Fruit fly (Drosophila melanogaster) whole organism, pupa: ENCODE measurements around the gene CG3491.
"Not testable (repeated sequence)": the region's sequence is repeated elsewhere in the genome, so short reads cannot be mapped to it uniquely, and the experiment has no call there.

Experiments used
- CG10348 ChIP-seq: fragments of 200-800 bp; sonication (Bioruptor generic); IDR thresholded peaks from 2 replicates; pipeline ENCODE4 v1.3.6; 2022; ENCODE audit warnings: missing biosample characterization, missing genetic modification characterization
- CG12605 ChIP-seq: fragments of 200-800 bp; sonication (Bioruptor generic); IDR thresholded peaks from 2 replicates; pipeline ENCODE4 v1.3.6; 2022; ENCODE audit warnings: missing biosample characterization, missing genetic modification characterization
- CG13204 ChIP-seq: fragments of 200-800 bp; sonication (Bioruptor generic); optimal IDR thresholded peaks from 2 replicates; lab custom pipeline; 2018; ENCODE audit warnings: missing biosample characterization, mild to moderate bottlenecking, missing genetic modification characterization, moderate library complexity
- CG14655 ChIP-seq: fragments of 200-800 bp; sonication (Bioruptor generic); optimal IDR thresholded peaks from 3 replicates; lab custom pipeline; 2017; ENCODE audit warnings: mild to moderate bottlenecking, missing biosample characterization, missing genetic modification reagents, missing genetic modification characterization
- CG15710 ChIP-seq: fragments of 200-800 bp; sonication (Bioruptor generic); optimal IDR thresholded peaks from 2 replicates; lab custom pipeline; 2018; ENCODE audit warnings: missing biosample characterization, mild to moderate bottlenecking, missing genetic modification characterization, moderate library complexity
- CG17806 ChIP-seq: fragments of 200-800 bp; sonication (Bioruptor generic); optimal IDR thresholded peaks from 2 replicates; lab custom pipeline; 2018; ENCODE audit warnings: missing biosample characterization, mild to moderate bottlenecking, missing genetic modification characterization, moderate library complexity
- CG32121 ChIP-seq: fragments of 200-800 bp; sonication (Bioruptor generic); IDR thresholded peaks from 2 replicates; pipeline ENCODE4 v1.3.6; 2022; ENCODE audit warnings: missing biosample characterization, missing genetic modification characterization
- CG34367 ChIP-seq: fragments of 200-800 bp; sonication (Bioruptor generic); optimal IDR thresholded peaks from 2 replicates; lab custom pipeline; 2018; ENCODE audit warnings: missing biosample characterization, mild to moderate bottlenecking, missing genetic modification characterization
- CG4496 ChIP-seq: fragments of 200-800 bp; sonication (Bioruptor generic); IDR thresholded peaks from 3 replicates; pipeline ENCODE4 v1.3.6; 2022; ENCODE audit warnings: missing biosample characterization, missing genetic modification characterization
- CG8159 ChIP-seq: fragments of 200-800 bp; sonication (Bioruptor generic); optimal IDR thresholded peaks from 3 replicates; lab custom pipeline; 2018; ENCODE audit warnings: missing biosample characterization, mild to moderate bottlenecking, missing genetic modification characterization, moderate library complexity
- CG9948 ChIP-seq: fragments of 200-800 bp; sonication (Bioruptor generic); optimal IDR thresholded peaks from 2 replicates; lab custom pipeline; 2018; ENCODE audit warnings: missing biosample characterization, mild to moderate bottlenecking, missing genetic modification characterization, moderate library complexity
- D1 ChIP-seq: fragments of 200-800 bp; sonication (Bioruptor generic); optimal IDR thresholded peaks from 2 replicates; lab custom pipeline; 2018; ENCODE audit warnings: missing biosample characterization, mild to moderate bottlenecking, missing genetic modification characterization, moderate library complexity
- EcR ChIP-seq: fragments of 200-800 bp; sonication (Bioruptor generic); optimal IDR thresholded peaks from 3 replicates; lab custom pipeline; 2019; ENCODE audit warnings: missing biosample characterization, missing genetic modification characterization, mild to moderate bottlenecking, moderate library complexity, missing genetic modification reagents
- Ets98B ChIP-seq: fragments of 200-800 bp; sonication (Bioruptor generic); IDR thresholded peaks from 2 replicates; pipeline ENCODE4 v1.3.6; 2022; ENCODE audit warnings: missing biosample characterization, missing genetic modification characterization
- Pif1A ChIP-seq: fragments of 200-800 bp; sonication (Bioruptor generic); optimal IDR thresholded peaks from 3 replicates; lab custom pipeline; 2016; ENCODE audit warnings: missing biosample characterization, missing genetic modification characterization
- Pif1B ChIP-seq: fragments of 200-800 bp; sonication (Bioruptor generic); optimal IDR thresholded peaks from 3 replicates; lab custom pipeline; 2016; ENCODE audit warnings: missing biosample characterization, missing genetic modification characterization
- Snoo ChIP-seq: fragments of 200-800 bp; sonication (Bioruptor generic); optimal IDR thresholded peaks from 3 replicates; lab custom pipeline; 2017; ENCODE audit warnings: missing biosample characterization, mild to moderate bottlenecking, missing genetic modification characterization, inconsistent platforms
- fd96Ca ChIP-seq: fragments of 200-800 bp; sonication (Bioruptor generic); IDR thresholded peaks from 3 replicates; pipeline ENCODE4 v1.3.6; 2022; ENCODE audit warnings: missing biosample characterization, missing genetic modification characterization
- gl ChIP-seq: fragments of 200-800 bp; sonication (Bioruptor generic); optimal IDR thresholded peaks from 2 replicates; lab custom pipeline; 2018; ENCODE audit warnings: missing biosample characterization, mild to moderate bottlenecking, missing genetic modification characterization
- rn ChIP-seq: fragments of 200-800 bp; sonication (Bioruptor generic); IDR thresholded peaks from 2 replicates; pipeline ENCODE4 v1.3.6; 2022; ENCODE audit warnings: missing biosample characterization, missing genetic modification characterization

The CG3491 gene

DNA sequence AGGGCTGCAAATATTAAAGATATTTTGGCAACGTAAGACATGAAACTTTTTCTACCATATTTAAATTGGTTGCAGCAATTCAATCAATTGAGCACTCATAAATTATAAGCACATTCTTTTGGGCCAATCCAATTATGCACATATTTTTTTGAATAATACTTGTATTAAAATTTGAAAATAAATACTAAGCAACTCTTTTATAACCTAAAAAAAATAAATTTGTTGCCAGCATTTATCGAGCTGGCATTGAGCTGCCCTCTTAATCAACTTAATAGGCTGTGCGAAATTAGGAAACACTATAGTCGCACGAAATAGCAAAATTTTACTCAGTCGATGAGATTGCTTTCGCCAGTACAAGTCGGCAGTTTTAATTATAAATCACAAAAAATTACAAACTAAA is at the start of gene CG3491:
CG3491 (plus strand) TSS at position 301 of the 400 bp plus-strand sequence.
- no peak for TF ChIP-seq Pif1A (GFP tag; lab: Kevin White, UChicago)
- no peak for TF ChIP-seq Ets98B (GFP tag; lab: Robert Waterston, UW)
- TF ChIP-seq D1: no peak
- TF ChIP-seq CG13204: no peak
- TF ChIP-seq fd96Ca (GFP tag; lab: Robert Waterston, UW): no peak
- TF ChIP-seq Pif1B (GFP tag; lab: Kevin White, UChicago): no peak
- no peak for TF ChIP-seq CG15710 (tag; lab: Kevin White, UChicago)
- TF ChIP-seq CG14655 (GFP tag; lab: Kevin White, UChicago): no peak
- no peak for TF ChIP-seq EcR (GFP tag; lab: Kevin White, UChicago)
- TF ChIP-seq gl (tag; lab: Kevin White, UChicago): no peak
- TF ChIP-seq CG12605: no peak
- no peak for TF ChIP-seq CG10348

DNA sequence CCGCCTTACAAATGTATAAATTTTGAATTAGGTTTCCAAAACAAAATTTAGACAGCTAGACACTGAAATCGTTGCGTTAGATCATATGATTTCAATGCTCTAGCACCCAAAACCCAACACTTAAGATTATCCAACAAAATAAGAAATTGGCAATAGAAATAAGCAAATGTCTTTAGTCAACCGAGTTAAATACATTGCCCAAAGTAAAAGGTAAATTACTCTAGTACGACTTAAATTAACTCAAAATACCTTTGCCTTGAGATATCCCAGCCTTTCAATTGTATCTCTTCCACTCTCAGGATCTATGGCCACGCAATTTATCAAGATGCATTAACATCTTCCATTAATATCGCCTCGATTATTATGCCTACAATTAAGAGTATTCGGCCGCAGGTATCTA is 48.2 kb upstream of the CG3491 start, which contains the start of gene CG15278:
CG15278 (minus strand) TSS at position 101 of the 400 bp plus-strand sequence.
- no peak for TF ChIP-seq D1
- TF ChIP-seq CG17806 (tag; lab: Kevin White, UChicago): no peak
- no peak for TF ChIP-seq Ets98B (GFP tag; lab: Robert Waterston, UW)
- TF ChIP-seq Pif1B (GFP tag; lab: Kevin White, UChicago): no peak

DNA sequence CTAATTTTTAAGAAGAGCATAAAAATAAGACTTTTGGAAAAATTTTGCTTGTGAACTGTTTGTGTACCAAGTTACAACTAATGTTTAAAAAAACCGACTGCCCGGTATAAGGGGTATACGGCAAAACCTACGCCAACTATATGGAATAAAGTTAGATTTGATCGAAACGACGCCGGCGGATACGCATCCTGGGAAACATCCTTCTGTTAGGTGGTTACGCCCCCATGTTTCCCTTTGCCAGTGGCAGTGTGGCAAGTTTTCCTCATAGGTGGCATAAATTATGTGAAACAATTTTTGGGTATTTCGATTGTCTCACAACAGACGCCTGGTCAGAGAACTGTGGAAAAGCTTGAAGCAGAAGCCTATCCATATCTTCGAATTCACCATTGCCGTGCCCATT is 42.8 kb upstream of the CG3491 start, which contains the start of gene ProtA:
ProtA (minus strand) TSS at position 101 of the 400 bp plus-strand sequence.
- TF ChIP-seq CG13204; CG34367 (tag; lab: Kevin White, UChicago); Snoo (tag; lab: Kevin White, UChicago): not testable (repeated sequence)

DNA sequence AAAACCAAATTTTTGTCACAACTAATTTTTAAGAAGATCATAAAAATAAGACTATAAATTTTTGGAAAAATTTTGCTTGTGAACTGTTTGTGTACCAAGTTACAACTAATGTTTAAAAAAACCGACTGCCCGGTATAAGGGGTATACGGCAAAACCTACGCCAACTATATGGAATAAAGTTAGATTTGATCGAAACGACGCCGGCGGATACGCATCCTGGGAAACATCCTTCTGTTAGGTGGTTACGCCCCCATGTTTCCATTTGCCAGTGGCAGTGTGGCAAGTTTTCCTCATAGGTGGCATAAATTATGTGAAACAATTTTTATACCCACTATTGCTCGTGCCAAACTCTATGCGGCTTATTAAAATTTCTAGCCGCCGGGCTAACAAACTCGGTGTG is 40.8 kb upstream of the CG3491 start, which contains the start of gene ProtB:
ProtB (minus strand) TSS at position 101 of the 400 bp plus-strand sequence.
- TF ChIP-seq D1; CG9948 (tag; lab: Kevin White, UChicago); CG10348: not testable (repeated sequence)

DNA sequence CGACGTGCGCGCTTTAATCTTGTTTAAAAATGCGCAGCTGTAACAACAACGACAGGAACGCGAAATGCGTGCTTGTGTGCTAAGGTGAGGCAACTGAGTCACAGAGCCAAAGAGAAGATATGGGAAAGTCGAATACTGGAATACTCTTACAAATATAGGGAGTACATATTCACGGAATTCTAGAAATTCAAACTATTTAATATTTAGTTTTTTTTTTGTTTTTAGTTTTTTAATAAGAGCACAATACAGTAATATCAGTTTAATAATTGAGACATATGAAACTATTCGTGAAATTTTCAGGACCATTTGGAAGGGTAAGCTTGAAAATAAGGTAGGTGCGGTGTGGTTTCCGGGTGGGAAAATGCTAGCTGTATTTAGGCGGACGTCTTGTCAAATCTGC is 36.9 kb upstream of the CG3491 start:
- no peak for TF ChIP-seq CG32121 (GFP tag; lab: Robert Waterston, UW)
- TF ChIP-seq CG8159 (tag; lab: Kevin White, UChicago): peak; percentile 10

DNA sequence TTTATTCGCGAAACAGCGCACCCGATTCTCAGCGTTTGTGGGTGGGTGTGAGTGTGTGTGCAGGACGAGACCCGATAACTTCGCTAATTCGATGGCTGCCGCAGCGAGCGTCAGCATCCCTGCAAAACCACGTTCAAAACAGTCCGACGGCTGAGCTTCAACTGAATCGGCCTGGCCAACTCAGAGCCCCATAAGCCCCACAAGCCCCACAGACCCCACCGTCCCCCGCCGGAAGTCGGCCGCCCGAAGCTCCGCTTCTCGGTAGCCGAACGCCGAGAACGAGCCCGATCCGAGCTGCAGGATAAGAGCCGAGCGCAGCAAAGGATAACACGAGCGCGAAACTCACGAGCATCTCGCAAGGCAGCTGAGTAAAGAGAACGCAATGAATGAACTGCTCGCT is 47.7 kb downstream of the CG3491 start, which contains the start of gene side-II:
side-II (minus strand) TSS at position 168 of the 400 bp plus-strand sequence.
- TF ChIP-seq rn (GFP tag; lab: Robert Waterston, UW) (0 out of 2 replicates have a peak, but pooled peaks have one; percentile 9), CG13204 (no peak), CG4496 (GFP tag; lab: Robert Waterston, UW) (peak; percentile 62), CG12605 (no peak)

DNA sequence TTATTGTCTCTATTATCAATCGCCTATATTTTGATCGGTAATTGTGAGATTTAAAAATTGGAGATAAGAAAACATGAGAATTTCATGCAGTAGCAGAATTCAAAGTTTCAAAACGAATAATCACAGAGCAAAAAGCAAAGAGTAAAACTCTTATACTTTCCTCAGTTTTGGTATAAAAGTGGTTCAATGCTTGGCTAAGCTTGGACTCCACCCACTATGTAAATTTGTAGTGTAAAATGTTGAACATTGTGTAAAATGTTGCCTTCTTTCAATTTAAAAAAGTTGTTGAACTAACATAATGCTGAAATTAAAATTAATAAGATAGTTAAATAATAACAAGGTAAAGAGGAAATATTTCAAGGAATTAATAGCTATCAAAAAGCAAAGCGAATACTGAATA is 48.4 kb downstream of the CG3491 start:
- TF ChIP-seq CG17806 (tag; lab: Kevin White, UChicago) (no peak), Pif1A (GFP tag; lab: Kevin White, UChicago) (no peak)
